Fruit fly (Drosophila melanogaster): Measurements from ENCODE around the gene Best1.

DNA sequence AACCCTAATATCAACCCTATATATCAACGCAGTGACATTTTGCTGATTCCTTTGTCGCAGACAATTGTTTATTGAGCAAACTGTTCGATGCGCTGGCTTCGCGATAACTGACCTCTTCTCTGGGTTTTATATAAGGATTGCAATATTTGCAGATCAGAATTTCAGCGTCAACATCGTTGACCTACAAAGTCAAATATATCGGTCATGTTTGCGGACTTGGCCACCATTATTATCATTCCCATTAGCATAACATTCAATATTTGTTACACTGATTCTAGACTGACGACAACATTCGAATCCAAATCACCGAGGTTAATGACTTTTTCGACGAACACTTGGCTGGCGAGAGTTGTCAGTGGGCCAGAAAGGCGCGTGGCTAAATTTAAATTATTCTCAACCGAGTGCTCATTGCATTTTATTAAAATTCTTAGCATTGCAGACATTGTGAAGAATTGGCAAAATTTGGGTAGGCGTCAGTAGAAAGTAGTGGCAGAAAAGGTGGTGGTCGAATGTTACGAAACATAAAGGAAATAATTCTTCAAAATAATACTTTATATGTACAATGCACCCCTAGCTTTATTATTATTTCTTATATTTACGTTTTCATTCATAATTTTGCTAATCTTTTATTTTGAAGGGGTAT lies 1.0 kb downstream of the Best1 start:
- TF ChIP-seq h (GFP tag; optimal IDR thresholded peaks at IDR 0.05) = no peak
- TF ChIP-seq Dif (GFP tag; optimal IDR thresholded peaks at IDR 0.05; ENCODE audit: partially characterized antibody) = no peak
- TF ChIP-seq Dfd (GFP tag; optimal IDR thresholded peaks at IDR 0.05) = no peak
- TF ChIP-seq lola (GFP tag; optimal IDR thresholded peaks at IDR 0.05) = no peak
- no peak for TF ChIP-seq Jra (GFP tag; optimal IDR thresholded peaks at IDR 0.05)
- TF ChIP-seq rgr (GFP tag; optimal IDR thresholded peaks at IDR 0.05) = no peak
- TF ChIP-seq usp (GFP tag; optimal IDR thresholded peaks at IDR 0.05) = no peak

Data from whole organism, wandering third instar larva.